Worm (Caenorhabditis elegans) whole organism, L1 larva: ENCODE data around the gene sma-10.

Experiments
- F16B12.6 ChIP-seq: fragments of 150-350 bp; optimal IDR thresholded peaks from 2 replicates; lab custom pipeline; 2014; ENCODE audit warnings: missing biosample characterization, missing genetic modification characterization
- Y116A8C.19 ChIP-seq: sonication (generic microtip); optimal IDR thresholded peaks from 2 replicates; lab custom pipeline; 2016; ENCODE audit warnings: missing compliant biosample characterization, missing genetic modification characterization, borderline replicate concordance
- aha-1 ChIP-seq: fragments of 150-350 bp; optimal IDR thresholded peaks from 2 replicates; lab custom pipeline; 2014; ENCODE audit warnings: missing biosample characterization, missing genetic modification characterization
- alr-1 ChIP-seq: fragments of 200-800 bp; sonication (Bioruptor generic); optimal IDR thresholded peaks from 2 replicates; lab custom pipeline; 2018; ENCODE audit warnings: borderline replicate concordance, mild to moderate bottlenecking, missing genetic modification characterization, missing compliant biosample characterization
- aly-2 ChIP-seq: fragments of 150-350 bp; optimal IDR thresholded peaks from 2 replicates; lab custom pipeline; 2014; ENCODE audit warnings: missing biosample characterization, missing genetic modification characterization
- ceh-63 ChIP-seq: fragments of 200-800 bp; sonication (Bioruptor generic); optimal IDR thresholded peaks from 2 replicates; lab custom pipeline; 2018; ENCODE audit warnings: mild to moderate bottlenecking, missing genetic modification characterization, missing compliant biosample characterization
- ceh-82 ChIP-seq, 3 experiments: fragments of 150-350 bp in 1 of 3; sonication (generic microtip) in 2 of 3; optimal IDR thresholded peaks; 2 replicates each; lab custom pipeline; 2014 to 2017; ENCODE audit warnings: missing biosample characterization in 3 of 3, missing genetic modification characterization in 3 of 3
- ceh-90 ChIP-seq: sonication (generic microtip); optimal IDR thresholded peaks from 2 replicates; lab custom pipeline; 2016; ENCODE audit warnings: missing genetic modification characterization, missing compliant biosample characterization
- ces-1 ChIP-seq: fragments of 150-350 bp; optimal IDR thresholded peaks from 2 replicates; lab custom pipeline; 2014; ENCODE audit warnings: missing biosample characterization, missing genetic modification reagents, missing genetic modification characterization
- dpl-1 ChIP-seq, 3 experiments: fragments of 150-350 bp in 2 of 3; sonication (generic microtip) in 1 of 3; optimal IDR thresholded peaks; 2 replicates each; lab custom pipeline; 2014 to 2017; ENCODE audit warnings: missing biosample characterization in 3 of 3, missing genetic modification characterization in 3 of 3, missing genetic modification reagents in 3 of 3
- efl-1 ChIP-seq, 4 experiments: fragments of 150-350 bp; optimal IDR thresholded peaks in 3 of 4; peaks in 1 of 4; 1 replicate in 1 of 4; 2 replicates in 3 of 4; lab custom pipeline; 2014; ENCODE audit warnings: missing biosample characterization in 2 of 4, missing genetic modification characterization in 2 of 4, missing genetic modification reagents in 2 of 4
- efl-3 ChIP-seq: fragments of 200-800 bp; sonication (Bioruptor generic); optimal IDR thresholded peaks from 2 replicates; lab custom pipeline; 2018; ENCODE audit warnings: mild to moderate bottlenecking, missing genetic modification characterization, missing compliant biosample characterization
- egl-13 ChIP-seq: sonication (generic microtip); optimal IDR thresholded peaks from 2 replicates; lab custom pipeline; 2016; ENCODE audit warnings: missing genotype, missing genetic modification reagents, missing genetic modification characterization, missing compliant biosample characterization
- egl-27 ChIP-seq, 2 experiments: fragments of 150-350 bp in 1 of 2; sonication (generic microtip); optimal IDR thresholded peaks; 3 replicates each; lab custom pipeline; 2017 to 2018; ENCODE audit warnings: missing biosample characterization in 2 of 2, missing genetic modification characterization in 2 of 2, missing genetic modification reagents in 2 of 2
- elt-3 ChIP-seq, 6 experiments: fragments of 150-350 bp in 1 of 6; sonication (generic microtip); optimal IDR thresholded peaks; 2 replicates each; lab custom pipeline; 2017 to 2018; ENCODE audit warnings: missing biosample characterization in 6 of 6, missing genetic modification characterization in 6 of 6, inconsistent platforms in 1 of 6
- ets-5 ChIP-seq: fragments of 200-800 bp; sonication (Bioruptor generic); IDR thresholded peaks from 2 replicates; pipeline ENCODE4 v1.3.6; 2022; ENCODE audit warnings: missing genetic modification characterization, missing compliant biosample characterization
- fkh-10 ChIP-seq: sonication (generic microtip); optimal IDR thresholded peaks from 2 replicates; lab custom pipeline; 2017; ENCODE audit warnings: missing biosample characterization, missing genetic modification reagents, missing genetic modification characterization
- fkh-4 ChIP-seq: sonication (generic microtip); optimal IDR thresholded peaks from 2 replicates; lab custom pipeline; 2016; ENCODE audit warnings: missing compliant biosample characterization, missing genetic modification characterization, borderline replicate concordance
- fos-1 ChIP-seq: fragments of 150-350 bp; optimal IDR thresholded peaks from 2 replicates; lab custom pipeline; 2014; ENCODE audit warnings: missing biosample characterization, missing genetic modification characterization
- hlh-17 ChIP-seq: fragments of 200-800 bp; sonication (Bioruptor generic); optimal IDR thresholded peaks from 2 replicates; lab custom pipeline; 2018; ENCODE audit warnings: missing genetic modification characterization, mild to moderate bottlenecking, missing compliant biosample characterization, moderate library complexity, borderline replicate concordance
- isw-1 ChIP-seq: fragments of 200-800 bp; sonication (Bioruptor generic); IDR thresholded peaks from 2 replicates; pipeline ENCODE4 v1.3.6; 2022; ENCODE audit warnings: missing genetic modification characterization, missing compliant biosample characterization
- lin-14 ChIP-seq: fragments of 200-800 bp; sonication (Bioruptor generic); optimal IDR thresholded peaks from 2 replicates; lab custom pipeline; 2018; ENCODE audit warnings: mild to moderate bottlenecking, missing genetic modification characterization, moderate library complexity, missing compliant biosample characterization
- lin-15B ChIP-seq: fragments of 150-350 bp; sonication (generic microtip); optimal IDR thresholded peaks from 3 replicates; lab custom pipeline; 2014; ENCODE audit warnings: missing biosample characterization, missing genetic modification characterization
- lin-35 ChIP-seq, 2 experiments: fragments of 150-350 bp; optimal IDR thresholded peaks; 2 replicates each; lab custom pipeline; 2014; ENCODE audit warnings: missing biosample characterization in 2 of 2, missing genetic modification characterization in 2 of 2, missing genetic modification reagents in 2 of 2
- lir-3 ChIP-seq: sonication (generic microtip); optimal IDR thresholded peaks from 2 replicates; lab custom pipeline; 2016; ENCODE audit warnings: mild to moderate bottlenecking, missing genetic modification characterization, moderate library complexity, missing compliant biosample characterization; ENCODE audit not compliant: poor library complexity
- lsy-2 ChIP-seq, 2 experiments: fragments of 150-350 bp; optimal IDR thresholded peaks; 2 replicates each; lab custom pipeline; 2014; ENCODE audit warnings: missing biosample characterization in 2 of 2, missing genetic modification characterization in 2 of 2
- mab-9 ChIP-seq: fragments of 200-800 bp; sonication (Bioruptor generic); IDR thresholded peaks from 2 replicates; pipeline ENCODE4 v1.3.6; 2022; ENCODE audit warnings: missing genetic modification reagents, missing genetic modification characterization, missing compliant biosample characterization
- nhr-19 ChIP-seq: fragments of 200-800 bp; sonication (Bioruptor generic); conservative IDR thresholded peaks from 2 replicates; pipeline ENCODE4 v1.3.6; 2022; ENCODE audit warnings: missing genetic modification characterization, missing compliant biosample characterization
- nhr-20 ChIP-seq: sonication (generic microtip); optimal IDR thresholded peaks from 2 replicates; lab custom pipeline; 2016; ENCODE audit warnings: mild to moderate bottlenecking, missing genetic modification characterization, missing compliant biosample characterization
- nhr-237 ChIP-seq: fragments of 150-350 bp; optimal IDR thresholded peaks from 2 replicates; lab custom pipeline; 2014; ENCODE audit warnings: missing biosample characterization, missing genetic modification characterization
- nhr-47 ChIP-seq: sonication (generic microtip); optimal IDR thresholded peaks from 2 replicates; lab custom pipeline; 2016; ENCODE audit warnings: mild to moderate bottlenecking, missing genetic modification characterization, moderate library complexity, missing compliant biosample characterization
- nhr-71 ChIP-seq: sonication (generic microtip); optimal IDR thresholded peaks from 2 replicates; lab custom pipeline; 2016; ENCODE audit warnings: mild to moderate bottlenecking, missing genetic modification characterization, moderate library complexity, missing compliant biosample characterization
- nhr-76 ChIP-seq: sonication (generic microtip); optimal IDR thresholded peaks from 2 replicates; lab custom pipeline; 2017; ENCODE audit warnings: missing biosample characterization, missing genetic modification characterization
- nhr-77 ChIP-seq: fragments of 150-350 bp; optimal IDR thresholded peaks from 2 replicates; lab custom pipeline; 2014; ENCODE audit warnings: missing biosample characterization, missing genetic modification characterization
- nhr-85 ChIP-seq: sonication (generic microtip); peaks from one replicate; lab custom pipeline; 2016; ENCODE audit warnings: missing genetic modification characterization, inconsistent platforms, missing compliant biosample characterization
- nhr-90 ChIP-seq: sonication (generic microtip); optimal IDR thresholded peaks from 2 replicates; lab custom pipeline; 2016; ENCODE audit warnings: mild to moderate bottlenecking, missing genetic modification characterization, missing compliant biosample characterization; ENCODE audit not compliant: poor library complexity
- pag-3 ChIP-seq: sonication (generic microtip); optimal IDR thresholded peaks from 2 replicates; lab custom pipeline; 2017; ENCODE audit warnings: missing genetic modification characterization, mild to moderate bottlenecking, missing compliant biosample characterization, antibody characterized with exemption, borderline replicate concordance; ENCODE audit not compliant: insufficient read depth
- pqm-1 ChIP-seq: sonication (generic microtip); optimal IDR thresholded peaks from 3 replicates; lab custom pipeline; 2017; ENCODE audit warnings: missing biosample characterization, missing genetic modification characterization
- snu-23 ChIP-seq: sonication (generic microtip); optimal IDR thresholded peaks from 2 replicates; lab custom pipeline; 2016; ENCODE audit warnings: missing genetic modification characterization, missing compliant biosample characterization
- swsn-7 ChIP-seq: sonication (generic microtip); optimal IDR thresholded peaks from 2 replicates; lab custom pipeline; 2016; ENCODE audit warnings: missing genetic modification characterization, missing compliant biosample characterization
- tbx-2 ChIP-seq: sonication (generic microtip); optimal IDR thresholded peaks from 2 replicates; lab custom pipeline; 2016; ENCODE audit warnings: missing genetic modification characterization, missing compliant biosample characterization
- tlp-1 ChIP-seq: fragments of 150-350 bp; optimal IDR thresholded peaks from 2 replicates; lab custom pipeline; 2014; ENCODE audit warnings: missing biosample characterization, missing genetic modification characterization
- unc-30 ChIP-seq: sonication (generic microtip); optimal IDR thresholded peaks from 2 replicates; lab custom pipeline; 2017; ENCODE audit warnings: missing biosample characterization, missing genetic modification characterization
- unc-62 ChIP-seq: fragments of 150-350 bp; optimal IDR thresholded peaks from 2 replicates; lab custom pipeline; 2014; ENCODE audit warnings: missing biosample characterization, missing genetic modification reagents, missing genetic modification characterization
- unc-86 ChIP-seq: sonication (generic microtip); optimal IDR thresholded peaks from 2 replicates; lab custom pipeline; 2016; ENCODE audit warnings: missing genetic modification characterization, missing compliant biosample characterization
- vab-15 ChIP-seq: sonication (generic microtip); optimal IDR thresholded peaks from 2 replicates; lab custom pipeline; 2017; ENCODE audit warnings: missing genotype, mild to moderate bottlenecking, missing genetic modification characterization, missing compliant biosample characterization
- xbp-1 ChIP-seq: sonication (generic microtip); optimal IDR thresholded peaks from 2 replicates; lab custom pipeline; 2016; ENCODE audit warnings: missing genetic modification characterization, missing compliant biosample characterization
- zag-1 ChIP-seq: fragments of 150-350 bp; optimal IDR thresholded peaks from 2 replicates; lab custom pipeline; 2014; ENCODE audit warnings: missing biosample characterization, missing genetic modification characterization
- ztf-11 ChIP-seq, 2 experiments: sonication (generic microtip); optimal IDR thresholded peaks; 2 replicates each; lab custom pipeline; 2016 to 2017; ENCODE audit warnings: missing genetic modification characterization in 2 of 2, missing biosample characterization in 1 of 2, missing compliant biosample characterization in 1 of 2
- ztf-4 ChIP-seq: fragments of 150-350 bp; optimal IDR thresholded peaks from 2 replicates; lab custom pipeline; 2014; ENCODE audit warnings: missing biosample characterization, missing genetic modification characterization

The sma-10 gene

DNA sequence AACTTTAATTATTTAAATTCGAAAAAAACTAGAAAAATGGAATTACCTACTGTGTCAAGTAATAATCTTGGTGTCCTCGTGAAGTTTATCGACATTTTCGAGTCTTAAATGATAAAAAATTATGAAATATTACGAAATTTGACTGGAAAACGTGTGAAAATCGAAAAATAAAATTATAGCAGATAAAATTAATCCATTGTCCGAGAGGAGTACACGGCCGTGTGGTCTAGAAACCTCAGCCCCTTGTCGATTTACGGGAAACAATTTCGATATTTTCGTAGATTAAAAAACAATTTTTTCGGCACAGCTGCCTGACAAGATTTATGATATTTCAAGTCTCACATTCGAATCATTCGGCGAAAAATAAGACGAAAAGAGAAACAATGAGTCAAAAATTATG, 17.1 kb upstream of the sma-10 start, which contains the start of gene R02D3.8 (continued):
- TF ChIP-seq swsn-7 (tag; lab: Kevin White, UChicago) (peak; percentile 31), lsy-2 (tag; optimal IDR thresholded peaks at IDR 0.05; lab: Kevin White, UChicago) (peak; percentile 35 to 66), aly-2 (tag; lab: Kevin White, UChicago) (no peak), unc-62 (GFP tag; lab: Kevin White, UChicago) (no peak), unc-30 (tag; lab: Kevin White, UChicago) (no peak), ztf-11 (tag; optimal IDR thresholded peaks at IDR 0.05; lab: Kevin White, UChicago) (peak in 1 of 2 experiments; percentile 46), egl-13 (peak; percentile 25), nhr-85 (tag; lab: Kevin White, UChicago) (peak; percentile 47), nhr-20 (tag; lab: Kevin White, UChicago) (peak; percentile 40), lin-14 (GFP tag; lab: Kevin White, UChicago) (peak; percentile 29), snu-23 (GFP tag; lab: Kevin White, UChicago) (peak; percentile 62), lir-3 (peak; percentile 72), lin-35 (GFP tag; optimal IDR thresholded peaks at IDR 0.05; lab: Kevin White, UChicago) (peak; percentile 50 to 59), efl-3 (no peak), F16B12.6 (tag; lab: Kevin White, UChicago) (no peak), fkh-10 (no peak), nhr-90 (tag; lab: Kevin White, UChicago) (peak; percentile 61), fkh-4 (tag; lab: Kevin White, UChicago) (peak; percentile 11), vab-15 (tag; lab: Kevin White, UChicago) (no peak), aha-1 (tag; lab: Kevin White, UChicago) (no peak), xbp-1 (tag; lab: Kevin White, UChicago) (peak; percentile 42), lin-15B (tag; lab: Kevin White, UChicago) (peak; percentile 4), tbx-2 (peak; percentile 21), ceh-63 (GFP tag; lab: Kevin White, UChicago) (no peak), tlp-1 (tag; lab: Kevin White, UChicago) (no peak), nhr-71 (tag; lab: Kevin White, UChicago) (peak; percentile 70), hlh-17 (GFP tag; lab: Kevin White, UChicago) (no peak), zag-1 (no peak), Y116A8C.19 (tag; lab: Kevin White, UChicago) (no peak), nhr-76 (no peak), nhr-47 (peak; percentile 64), nhr-19 (no peak)
- TF ChIP-seq, all 84 proteins: peak for 26

ce11 chrIV:258362-258761, 15.9 kb upstream of the sma-10 start:
- TF ChIP-seq pag-3 (tag; lab: Kevin White, UChicago) = no peak
- TF ChIP-seq dpl-1 (GFP tag; optimal IDR thresholded peaks at IDR 0.05; lab: Kevin White, UChicago) = no peak
- TF ChIP-seq ztf-4 (tag; lab: Kevin White, UChicago) = no peak
- no peak for TF ChIP-seq elt-3 (tag; optimal IDR thresholded peaks at IDR 0.05; lab: Kevin White, UChicago)
- no peak for TF ChIP-seq ets-5
- TF ChIP-seq mab-9 (GFP tag; lab: Robert Waterston, UW) = no peak
- TF ChIP-seq ceh-90 (tag; lab: Kevin White, UChicago) = no peak
- TF ChIP-seq nhr-237 (tag; lab: Kevin White, UChicago) = no peak
- no peak for TF ChIP-seq egl-27 (tag; optimal IDR thresholded peaks at IDR 0.05; lab: Kevin White, UChicago)
- no peak for TF ChIP-seq hlh-17 (GFP tag; lab: Kevin White, UChicago)
- no peak for TF ChIP-seq pqm-1
- TF ChIP-seq isw-1 (GFP tag; lab: Robert Waterston, UW) = no peak
- no peak for TF ChIP-seq unc-86 (tag; lab: Kevin White, UChicago)
- TF ChIP-seq tbx-2 = no peak
- TF ChIP-seq fos-1 (tag; lab: Kevin White, UChicago) = no peak
- TF ChIP-seq ces-1 (GFP tag; lab: Kevin White, UChicago) = no peak
- no peak for TF ChIP-seq nhr-77 (tag; lab: Kevin White, UChicago)
- TF ChIP-seq ceh-82 (tag; optimal IDR thresholded peaks at IDR 0.05; lab: Kevin White, UChicago) = no peak
- TF ChIP-seq alr-1 (tag; lab: Kevin White, UChicago) = no peak
- TF ChIP-seq efl-1 (optimal IDR thresholded peaks at IDR 0.05; lab: Kevin White, UChicago) = no peak
- TF ChIP-seq efl-1 (GFP tag; optimal IDR thresholded peaks at IDR 0.05 in 1 of 2; lab: Kevin White, UChicago) = no peak
